Fruit fly (Drosophila melanogaster): ENCODE measurements around the gene Agpat4.

Gene Agpat4

DNA sequence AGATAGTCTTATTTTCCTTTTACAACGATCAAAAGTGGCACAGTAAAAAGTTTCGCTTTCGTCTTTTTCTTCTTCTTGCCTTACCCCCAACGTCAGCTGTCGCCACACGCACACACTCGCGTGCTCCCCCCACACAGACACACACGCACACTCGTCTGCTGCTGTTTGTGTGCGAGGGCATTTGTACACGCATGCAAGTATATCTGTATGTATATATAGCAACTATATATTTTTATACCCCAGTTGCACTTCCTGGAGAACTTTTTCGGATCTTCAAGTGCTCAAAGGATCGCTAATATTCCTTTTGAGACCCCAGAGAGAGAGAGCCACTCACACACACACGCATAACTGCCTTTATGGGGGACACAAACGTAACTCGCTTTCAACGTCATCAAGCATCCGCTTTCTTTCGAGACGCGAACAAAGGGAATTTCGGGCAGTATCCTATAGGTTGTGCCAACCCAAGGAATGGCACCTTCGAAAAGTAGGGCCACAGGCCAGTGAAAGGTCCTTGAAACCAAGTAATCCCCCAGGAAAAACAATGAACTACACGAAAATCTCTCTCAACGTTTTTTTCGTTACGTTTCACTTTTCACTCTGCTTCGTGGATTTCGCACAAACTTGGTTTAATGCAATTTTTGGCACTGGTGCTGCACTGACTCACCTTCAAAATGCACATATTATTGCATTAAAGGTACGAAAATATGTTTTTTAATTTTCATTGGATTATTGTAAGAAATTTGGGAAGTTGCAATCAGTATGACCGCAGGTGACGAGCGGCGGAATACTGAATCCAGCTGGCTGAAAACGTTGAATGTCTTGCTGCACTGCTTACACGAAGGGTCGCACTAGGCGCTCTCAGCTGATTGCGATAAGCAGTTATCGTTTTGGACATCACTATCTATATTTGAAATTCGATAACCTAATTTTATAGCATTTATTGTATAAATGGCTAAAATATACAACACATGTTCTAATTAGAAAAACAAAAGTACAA lies 3.3 kb downstream of the Agpat4 start, which contains the start of gene roq:
TSS of gene roq (minus strand) at position 799 of the 997 bp plus-strand sequence.
- TF ChIP-seq Mnt (GFP tag; optimal IDR thresholded peaks at IDR 0.05) (peak; percentile 54), ovo (GFP tag; optimal IDR thresholded peaks at IDR 0.05) (no peak), toe (GFP tag; optimal IDR thresholded peaks at IDR 0.05) (no peak), cic (GFP tag; optimal IDR thresholded peaks at IDR 0.05) (peak; percentile 23), tj (GFP tag; optimal IDR thresholded peaks at IDR 0.05) (peak; percentile 11), CG5204 (GFP tag; optimal IDR thresholded peaks at IDR 0.05) (no peak), CG12768 (GFP tag; optimal IDR thresholded peaks at IDR 0.05) (no peak), Clk (GFP tag; optimal IDR thresholded peaks at IDR 0.05) (no peak), CG11617 (GFP tag; optimal IDR thresholded peaks at IDR 0.05) (no peak), CG7045 (GFP tag; optimal IDR thresholded peaks at IDR 0.05) (no peak), Crg-1 (GFP tag; optimal IDR thresholded peaks at IDR 0.05) (no peak), kay (GFP tag; ENCODE audit: borderline replicate concordance) (peak; percentile 82), pad (GFP tag; optimal IDR thresholded peaks at IDR 0.05) (no peak), cnc (optimal IDR thresholded peaks at IDR 0.05) (no peak), Hr96 (GFP tag; optimal IDR thresholded peaks at IDR 0.05) (no peak), CG33017 (tag; optimal IDR thresholded peaks at IDR 0.05) (no peak), CG1620 (GFP tag; optimal IDR thresholded peaks at IDR 0.05) (peak; percentile 33), CG14711 (tag; optimal IDR thresholded peaks at IDR 0.05) (no peak), bab1 (GFP tag; optimal IDR thresholded peaks at IDR 0.05) (peak; percentile 63), CG7101 (tag; optimal IDR thresholded peaks at IDR 0.05) (peak; percentile 24)

dm6 chr3L:16369526-16369925 lies 11.8 kb downstream of the Agpat4 start, which contains the start of gene CG18814:
CG18814 (plus strand) TSS chr3L:16369826.
- TF ChIP-seq CG7101 (tag; optimal IDR thresholded peaks at IDR 0.05), result no peak
- no peak for TF ChIP-seq CG12768 (GFP tag; optimal IDR thresholded peaks at IDR 0.05)
- TF ChIP-seq CG7045 (GFP tag; optimal IDR thresholded peaks at IDR 0.05), result no peak
- no peak for TF ChIP-seq CG33017 (tag; optimal IDR thresholded peaks at IDR 0.05)

DNA sequence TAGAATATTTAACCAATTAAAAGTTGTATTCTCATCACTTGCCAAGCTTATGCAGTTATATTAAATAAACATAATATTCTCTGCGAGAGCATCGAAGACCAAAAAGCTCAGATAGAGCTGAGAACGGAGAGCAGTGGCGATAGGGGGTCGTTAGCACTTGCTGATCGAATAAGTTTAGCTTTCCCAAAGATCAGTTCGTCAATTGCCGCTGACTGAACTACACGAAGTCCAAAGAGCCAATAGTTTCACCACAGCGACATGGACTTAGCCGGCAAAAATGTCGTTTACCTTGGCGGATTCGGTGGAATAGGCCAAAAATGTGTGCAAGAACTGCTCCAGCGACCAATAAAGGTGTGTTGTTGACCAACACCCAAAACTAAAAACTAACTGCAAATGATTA lies 13.2 kb downstream of the Agpat4 start, which contains the start of gene CG4842:
TSS of gene CG4842 (plus strand) at position 191 of the 400 bp plus-strand sequence.
- no peak for TF ChIP-seq pad (GFP tag; optimal IDR thresholded peaks at IDR 0.05)
- no peak for TF ChIP-seq tj (GFP tag; optimal IDR thresholded peaks at IDR 0.05)
- TF ChIP-seq Mnt (GFP tag; optimal IDR thresholded peaks at IDR 0.05), result no peak
- TF ChIP-seq CG7045 (GFP tag; optimal IDR thresholded peaks at IDR 0.05), result no peak
- TF ChIP-seq Clk (GFP tag; optimal IDR thresholded peaks at IDR 0.05), result no peak
- TF ChIP-seq CG14711 (tag; optimal IDR thresholded peaks at IDR 0.05), result no peak
- TF ChIP-seq kay (GFP tag; ENCODE audit: borderline replicate concordance), result no peak
- no peak for TF ChIP-seq CG33017 (tag; optimal IDR thresholded peaks at IDR 0.05)
- no peak for TF ChIP-seq Crg-1 (GFP tag; optimal IDR thresholded peaks at IDR 0.05)
- TF ChIP-seq CG5204 (GFP tag; optimal IDR thresholded peaks at IDR 0.05), result no peak
- no peak for TF ChIP-seq Hr96 (GFP tag; optimal IDR thresholded peaks at IDR 0.05)

dm6 chr3L:16367240-16367639 lies 14.1 kb downstream of the Agpat4 start, which contains the start of gene Cpr72Ec:
Cpr72Ec (minus strand) TSS chr3L:16367340.
- no peak for TF ChIP-seq Crg-1 (GFP tag; optimal IDR thresholded peaks at IDR 0.05)
- no peak for TF ChIP-seq bab1 (GFP tag; optimal IDR thresholded peaks at IDR 0.05)
- TF ChIP-seq cnc (optimal IDR thresholded peaks at IDR 0.05), result no peak
- no peak for TF ChIP-seq CG33017 (tag; optimal IDR thresholded peaks at IDR 0.05)
- no peak for TF ChIP-seq CG12768 (GFP tag; optimal IDR thresholded peaks at IDR 0.05)
- TF ChIP-seq CG5204 (GFP tag; optimal IDR thresholded peaks at IDR 0.05), result no peak
- TF ChIP-seq ovo (GFP tag; optimal IDR thresholded peaks at IDR 0.05), result no peak
- no peak for TF ChIP-seq CG11617 (GFP tag; optimal IDR thresholded peaks at IDR 0.05)
- no peak for TF ChIP-seq Clk (GFP tag; optimal IDR thresholded peaks at IDR 0.05)

dm6 chr3L:16364599-16364998 lies 16.8 kb downstream of the Agpat4 start, which contains the start of gene Cpr72Eb:
Cpr72Eb (plus strand) TSS chr3L:16364899.
- TF ChIP-seq CG12768 (GFP tag; optimal IDR thresholded peaks at IDR 0.05) (no peak), CG5204 (GFP tag; optimal IDR thresholded peaks at IDR 0.05) (no peak), cic (GFP tag; optimal IDR thresholded peaks at IDR 0.05) (no peak), CG33017 (tag; optimal IDR thresholded peaks at IDR 0.05) (no peak)

- no peak for TF ChIP-seq kay (GFP tag; ENCODE audit: borderline replicate concordance)
- TF ChIP-seq CG12768 (GFP tag; optimal IDR thresholded peaks at IDR 0.05), result no peak
- TF ChIP-seq CG7045 (GFP tag; optimal IDR thresholded peaks at IDR 0.05), result no peak
- TF ChIP-seq Crg-1 (GFP tag; optimal IDR thresholded peaks at IDR 0.05), result no peak
- TF ChIP-seq toe (GFP tag; optimal IDR thresholded peaks at IDR 0.05), result no peak
These were observed 17.2 kb downstream of the Agpat4 start for dm6 chr3L:16364182-16364581.

Data from whole organism, adult.